Worm (Caenorhabditis elegans): ENCODE measurements around the gene rga-8.

The rga-8 gene

DNA sequence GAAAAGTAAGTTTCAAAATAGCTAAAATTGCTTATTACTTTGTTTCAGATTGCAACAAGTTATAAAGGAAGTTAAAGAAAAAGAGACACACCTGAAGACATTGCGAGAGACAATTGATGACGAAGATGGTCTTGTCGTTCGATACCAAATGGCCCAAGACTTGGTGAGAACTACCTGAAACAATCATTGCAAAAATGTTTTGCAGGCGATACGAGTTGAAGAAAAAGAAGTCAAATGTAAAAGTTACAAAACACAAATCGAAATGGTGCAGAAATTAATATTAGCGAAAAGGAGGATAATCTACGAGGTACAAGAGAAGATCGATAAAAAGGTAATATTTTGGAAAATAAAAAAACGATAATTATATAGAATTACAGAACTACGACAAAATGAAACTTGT is at the start of gene rga-8:
TSS of gene rga-8 (minus strand) at position 101 of the 400 bp plus-strand sequence.
- no peak for TF ChIP-seq zag-1 (tag; optimal IDR thresholded peaks at IDR 0.05)
- no peak for TF ChIP-seq elt-3 (tag; optimal IDR thresholded peaks at IDR 0.05)
- TF ChIP-seq lin-39 (tag; optimal IDR thresholded peaks at IDR 0.05) = no peak
- no peak for TF ChIP-seq nhr-76 (tag; optimal IDR thresholded peaks at IDR 0.05)
- TF ChIP-seq skn-1 (tag; optimal IDR thresholded peaks at IDR 0.05) = no peak
- TF ChIP-seq ama-1 (optimal IDR thresholded peaks at IDR 0.05) = no peak
- TF ChIP-seq tbx-2 (tag; optimal IDR thresholded peaks at IDR 0.05) = no peak
- no peak for TF ChIP-seq nhr-11 (tag; optimal IDR thresholded peaks at IDR 0.05)

DNA sequence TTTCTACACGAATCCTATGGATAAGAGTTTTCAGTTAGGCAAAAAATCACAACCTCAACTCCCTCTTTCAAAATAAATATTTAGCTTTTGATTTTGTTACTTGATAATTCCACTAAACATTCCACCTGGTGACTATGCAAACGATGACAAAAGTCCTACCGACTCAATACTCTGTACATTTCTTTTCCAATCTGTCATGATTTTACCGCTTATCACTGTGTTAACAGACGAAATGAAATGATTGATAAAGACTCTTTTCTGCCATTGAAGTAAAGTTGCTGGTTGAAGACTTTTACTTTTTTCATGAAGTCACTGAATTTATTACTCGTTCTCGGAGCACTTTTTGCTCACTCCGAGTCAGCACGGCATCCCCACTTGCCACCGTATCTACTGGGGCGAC is 49.7 kb upstream of the rga-8 start, which contains the start of gene C26B9.5:
TSS of gene C26B9.5 (plus strand) at position 244 of the 400 bp plus-strand sequence.
- TF ChIP-seq eor-1 (tag; optimal IDR thresholded peaks at IDR 0.05) = no peak
- TF ChIP-seq daf-12 (tag; optimal IDR thresholded peaks at IDR 0.05) = no peak
- no peak for TF ChIP-seq nhr-76 (tag; optimal IDR thresholded peaks at IDR 0.05)
- TF ChIP-seq elt-2 (tag; optimal IDR thresholded peaks at IDR 0.05) = peak; percentile 54
- no peak for TF ChIP-seq nfya-1 (tag; optimal IDR thresholded peaks at IDR 0.05; ENCODE audit: insufficient read depth)
- TF ChIP-seq snpc-4 (tag; optimal IDR thresholded peaks at IDR 0.05) = no peak
- TF ChIP-seq fkh-2 (tag; optimal IDR thresholded peaks at IDR 0.05) = no peak
- TF ChIP-seq ceh-16 (tag; optimal IDR thresholded peaks at IDR 0.05) = no peak
- TF ChIP-seq elt-1 (tag; optimal IDR thresholded peaks at IDR 0.05) = no peak
- TF ChIP-seq egl-5 (tag; optimal IDR thresholded peaks at IDR 0.05) = no peak
- peak; percentile 69 for TF ChIP-seq skn-1 (tag; optimal IDR thresholded peaks at IDR 0.05)
- no peak for TF ChIP-seq lsy-12 (tag; optimal IDR thresholded peaks at IDR 0.05)
- TF ChIP-seq hmg-11 (tag; optimal IDR thresholded peaks at IDR 0.05) = no peak
- no peak for TF ChIP-seq egl-27 (tag; optimal IDR thresholded peaks at IDR 0.05)
- TF ChIP-seq pha-4 (tag; optimal IDR thresholded peaks at IDR 0.05) = no peak
- TF ChIP-seq jun-1 (tag; optimal IDR thresholded peaks at IDR 0.05) = no peak
- TF ChIP-seq elt-3 (tag; optimal IDR thresholded peaks at IDR 0.05) = no peak
- no peak for TF ChIP-seq mml-1 (tag; optimal IDR thresholded peaks at IDR 0.05)
- TF ChIP-seq nhr-25 (tag; optimal IDR thresholded peaks at IDR 0.05) = no peak
- no peak for TF ChIP-seq nhr-28 (tag; optimal IDR thresholded peaks at IDR 0.05)
- no peak for TF ChIP-seq tbx-2 (tag; optimal IDR thresholded peaks at IDR 0.05)
- peak; percentile 68 for TF ChIP-seq pqm-1 (tag; optimal IDR thresholded peaks at IDR 0.05)
- TF ChIP-seq nhr-67 (tag; optimal IDR thresholded peaks at IDR 0.05) = no peak
- TF ChIP-seq ceh-82 (tag; optimal IDR thresholded peaks at IDR 0.05) = no peak
- no peak for TF ChIP-seq ceh-28 (tag; optimal IDR thresholded peaks at IDR 0.05)

DNA sequence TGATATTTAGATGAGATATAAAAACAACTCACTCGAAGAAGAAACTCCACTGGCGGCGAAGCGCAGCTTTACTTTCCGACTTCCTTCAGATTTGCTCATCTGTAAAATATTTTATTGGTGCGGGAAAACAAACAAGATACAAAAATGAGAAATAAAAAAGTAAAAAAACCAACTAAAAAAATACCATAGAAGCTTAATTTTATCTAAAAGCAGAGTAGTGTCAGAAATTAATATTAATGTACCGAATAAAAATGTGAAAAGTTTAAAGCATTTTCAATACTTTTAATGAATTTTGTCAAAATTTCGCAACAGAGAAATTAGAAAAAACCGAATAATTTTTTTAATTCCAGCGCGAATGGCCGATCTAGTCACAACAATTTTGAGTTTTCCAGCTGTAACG is 43.7 kb upstream of the rga-8 start, which contains the start of gene sto-2:
TSS of gene sto-2 (minus strand) at position 101 of the 400 bp plus-strand sequence.
- TF ChIP-seq nhr-23 (tag; optimal IDR thresholded peaks at IDR 0.05) (no peak), fos-1 (tag; optimal IDR thresholded peaks at IDR 0.05) (no peak), egl-27 (tag; optimal IDR thresholded peaks at IDR 0.05) (no peak), nhr-76 (tag; optimal IDR thresholded peaks at IDR 0.05) (no peak), fkh-10 (GFP tag; optimal IDR thresholded peaks at IDR 0.05) (no peak), aly-2 (tag; optimal IDR thresholded peaks at IDR 0.05) (no peak), mdl-1 (tag; optimal IDR thresholded peaks at IDR 0.05) (no peak), unc-39 (tag; optimal IDR thresholded peaks at IDR 0.05) (no peak), lin-39 (tag; optimal IDR thresholded peaks at IDR 0.05) (no peak), nfya-1 (tag; optimal IDR thresholded peaks at IDR 0.05; ENCODE audit: insufficient read depth) (no peak), egl-5 (tag; optimal IDR thresholded peaks at IDR 0.05) (no peak), pqm-1 (tag; optimal IDR thresholded peaks at IDR 0.05) (no peak)

DNA sequence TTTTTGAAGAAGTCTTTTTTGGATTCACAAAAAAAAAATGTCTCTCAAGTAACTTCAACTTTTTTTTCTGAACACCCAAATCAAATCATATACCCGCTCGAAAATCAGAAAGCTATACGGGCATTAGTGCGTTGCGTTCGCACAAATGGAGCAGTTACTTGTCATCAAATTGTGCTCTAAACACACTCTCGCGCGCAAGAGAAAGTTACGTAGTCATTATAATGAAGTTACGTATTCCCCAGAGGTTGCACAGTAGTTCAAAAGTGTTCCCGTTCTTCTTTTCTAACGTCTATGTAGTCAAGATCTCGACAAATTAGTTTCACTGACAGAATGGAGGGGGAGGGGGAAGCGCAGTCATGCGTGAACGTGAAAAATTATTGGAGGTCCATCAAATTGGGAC is 42.0 kb upstream of the rga-8 start:
- TF ChIP-seq ceh-82 (tag; optimal IDR thresholded peaks at IDR 0.05) (no peak), lin-39 (tag; optimal IDR thresholded peaks at IDR 0.05) (no peak)

DNA sequence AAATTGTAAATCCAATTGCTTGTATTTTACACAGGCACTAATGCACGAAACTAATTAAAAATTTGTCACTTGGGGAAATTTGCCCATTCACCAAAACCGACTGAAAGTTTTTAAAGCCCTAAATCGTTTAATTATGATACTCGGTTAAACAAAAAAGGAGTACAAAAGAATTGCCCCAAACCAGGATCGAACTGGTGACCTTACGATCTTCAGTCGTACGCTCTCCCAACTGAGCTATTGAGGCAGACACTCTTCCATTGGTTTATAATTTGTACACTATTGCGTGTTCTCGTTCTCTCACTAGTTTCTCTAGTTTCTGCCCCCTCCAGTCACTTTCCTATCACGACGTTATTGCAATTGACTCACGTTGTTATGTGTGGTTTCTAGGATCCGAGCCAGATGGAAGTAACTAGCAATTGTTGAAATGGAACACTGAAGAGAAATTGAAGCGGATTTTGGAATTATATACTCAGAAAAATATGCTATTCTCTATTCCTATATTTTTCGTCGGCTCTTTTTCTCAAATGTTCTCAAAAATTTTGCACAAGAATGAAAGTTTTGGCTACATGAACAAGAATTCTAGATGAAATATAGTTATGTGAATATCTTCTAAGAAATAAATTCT is 39.8 kb upstream of the rga-8 start:
- no peak for TF ChIP-seq nhr-237 (tag; optimal IDR thresholded peaks at IDR 0.05)
- peak; percentile 28 for TF ChIP-seq elt-2 (tag; optimal IDR thresholded peaks at IDR 0.05)
- TF ChIP-seq eor-1 (tag; optimal IDR thresholded peaks at IDR 0.05) = no peak
- no peak for TF ChIP-seq daf-12 (tag; optimal IDR thresholded peaks at IDR 0.05)
- TF ChIP-seq unc-39 (tag; optimal IDR thresholded peaks at IDR 0.05) = no peak
- TF ChIP-seq elt-1 (tag; optimal IDR thresholded peaks at IDR 0.05) = no peak
- no peak for TF ChIP-seq nhr-28 (tag; optimal IDR thresholded peaks at IDR 0.05)
- peak; percentile 15 for TF ChIP-seq snpc-4 (tag; optimal IDR thresholded peaks at IDR 0.05)
- no peak for TF ChIP-seq fkh-2 (tag; optimal IDR thresholded peaks at IDR 0.05)
- no peak for TF ChIP-seq skn-1 (tag; optimal IDR thresholded peaks at IDR 0.05)
- TF ChIP-seq egl-27 (tag; optimal IDR thresholded peaks at IDR 0.05) = no peak
- no peak for TF ChIP-seq lin-15B (tag; optimal IDR thresholded peaks at IDR 0.05)
- no peak for TF ChIP-seq nhr-12 (tag; optimal IDR thresholded peaks at IDR 0.05)
- no peak for TF ChIP-seq mdl-1 (tag; optimal IDR thresholded peaks at IDR 0.05)
- peak; percentile 25 for TF ChIP-seq lsy-12 (tag; optimal IDR thresholded peaks at IDR 0.05)
- TF ChIP-seq lin-39 (tag; optimal IDR thresholded peaks at IDR 0.05) = peak; percentile 11
- TF ChIP-seq ztf-4 (tag; optimal IDR thresholded peaks at IDR 0.05) = no peak
- no peak for TF ChIP-seq fos-1 (tag; optimal IDR thresholded peaks at IDR 0.05)
- no peak for TF ChIP-seq ama-1 (optimal IDR thresholded peaks at IDR 0.05)
- peak; percentile 69 for TF ChIP-seq nhr-43 (tag; optimal IDR thresholded peaks at IDR 0.05; ENCODE audit: poor library complexity, severe bottlenecking)
- no peak for TF ChIP-seq ZK546.5 (tag; optimal IDR thresholded peaks at IDR 0.05)
- no peak for TF ChIP-seq nhr-11 (tag; optimal IDR thresholded peaks at IDR 0.05)
- peak; percentile 34 for TF ChIP-seq nhr-77 (tag; optimal IDR thresholded peaks at IDR 0.05)
- TF ChIP-seq ceh-16 (tag; optimal IDR thresholded peaks at IDR 0.05) = no peak
- TF ChIP-seq aly-2 (tag; optimal IDR thresholded peaks at IDR 0.05) = no peak
- TF ChIP-seq pha-4 (tag; optimal IDR thresholded peaks at IDR 0.05) = no peak

Measured in whole organism, L3 larva.